Worm (Caenorhabditis elegans) whole organism, L2 larva: ENCODE measurements around the gene F49C12.15.

Source experiments
- R02D3.7 ChIP-seq: fragments of 150-350 bp; optimal IDR thresholded peaks from 2 replicates; lab custom pipeline; 2014; ENCODE audit warnings: missing biosample characterization, missing genetic modification characterization
- aly-2 ChIP-seq: fragments of 150-350 bp; optimal IDR thresholded peaks from 2 replicates; lab custom pipeline; 2014; ENCODE audit warnings: missing biosample characterization, missing genetic modification characterization
- blmp-1 ChIP-seq: sonication (generic microtip); optimal IDR thresholded peaks from 2 replicates; lab custom pipeline; 2017; ENCODE audit warnings: missing genetic modification characterization, mild to moderate bottlenecking, missing compliant biosample characterization, antibody characterized with exemption, moderate library complexity; ENCODE audit not compliant: insufficient read depth
- ceh-82 ChIP-seq: fragments of 150-350 bp; optimal IDR thresholded peaks from 2 replicates; lab custom pipeline; 2014; ENCODE audit warnings: missing biosample characterization, missing genetic modification characterization
- dmd-4 ChIP-seq: sonication (generic microtip); optimal IDR thresholded peaks from 2 replicates; lab custom pipeline; 2017; ENCODE audit warnings: missing biosample characterization, missing genetic modification characterization
- egl-27 ChIP-seq: sonication (generic microtip); optimal IDR thresholded peaks from 3 replicates; lab custom pipeline; 2017; ENCODE audit warnings: missing biosample characterization, missing genetic modification reagents, missing genetic modification characterization
- lin-11 ChIP-seq: fragments of 150-350 bp; sonication (generic microtip); optimal IDR thresholded peaks from 2 replicates; lab custom pipeline; 2014; ENCODE audit warnings: missing biosample characterization, missing genetic modification characterization, inconsistent platforms, mixed read lengths
- mdl-1 ChIP-seq, 2 experiments: fragments of 150-350 bp in 1 of 2; sonication (generic microtip) in 1 of 2; optimal IDR thresholded peaks; 2 replicates each; lab custom pipeline; 2017; ENCODE audit warnings: missing biosample characterization in 2 of 2, missing genetic modification characterization in 2 of 2
- nhr-21 ChIP-seq: fragments of 150-350 bp; optimal IDR thresholded peaks from 2 replicates; lab custom pipeline; 2014; ENCODE audit warnings: missing biosample characterization, missing genetic modification characterization
- nhr-77 ChIP-seq: fragments of 150-350 bp; optimal IDR thresholded peaks from 2 replicates; lab custom pipeline; 2014; ENCODE audit warnings: missing biosample characterization, missing genetic modification characterization
- unc-39 ChIP-seq: fragments of 150-350 bp; optimal IDR thresholded peaks from 2 replicates; lab custom pipeline; 2014; ENCODE audit warnings: missing biosample characterization, missing genetic modification characterization
- unc-55 ChIP-seq: fragments of 150-350 bp; sonication (generic microtip); optimal IDR thresholded peaks from 3 replicates; lab custom pipeline; 2014; ENCODE audit warnings: missing biosample characterization, missing genetic modification reagents, missing genetic modification characterization
- unc-62 ChIP-seq: fragments of 150-350 bp; optimal IDR thresholded peaks from 2 replicates; lab custom pipeline; 2014; ENCODE audit warnings: missing biosample characterization, missing genetic modification reagents, missing genetic modification characterization

DNA sequence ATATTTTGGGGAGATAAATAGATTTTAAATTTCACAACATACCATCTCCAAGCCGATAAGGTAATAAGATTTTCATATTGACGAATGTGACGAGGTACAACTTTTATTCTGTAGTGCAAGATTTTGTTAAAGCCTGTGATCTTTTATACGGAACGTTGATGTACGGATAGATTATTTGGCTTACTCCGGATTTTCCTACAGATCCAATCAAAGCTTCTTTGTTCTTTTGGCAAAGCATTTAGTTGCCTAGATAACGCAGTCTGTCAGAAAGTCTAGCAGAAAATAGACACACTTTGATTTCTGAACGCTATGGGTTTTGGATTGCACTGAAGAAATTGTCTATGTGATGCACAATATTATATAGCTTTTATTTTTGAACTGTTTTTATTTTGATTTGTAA is 25.1 kb upstream of the F49C12.15 start, which contains the start of gene F49C12.2:
- TF ChIP-seq dmd-4 (no peak), unc-62 (GFP tag; lab: Kevin White, UChicago) (no peak), R02D3.7 (tag; lab: Kevin White, UChicago) (no peak), ceh-82 (tag; lab: Kevin White, UChicago) (no peak), lin-11 (tag; lab: Kevin White, UChicago) (no peak), mdl-1 (tag; optimal IDR thresholded peaks at IDR 0.05; lab: Kevin White, UChicago) (no peak), nhr-21 (no peak), unc-55 (GFP tag; lab: Kevin White, UChicago) (no peak), unc-39 (tag; lab: Kevin White, UChicago) (no peak), blmp-1 (tag; lab: Kevin White, UChicago) (no peak), egl-27 (tag; lab: Kevin White, UChicago) (no peak), aly-2 (tag; lab: Kevin White, UChicago) (no peak), nhr-77 (tag; lab: Kevin White, UChicago) (no peak)
